Worm (Caenorhabditis elegans): ENCODE measurements around the gene C55B6.1.
A peak's percentile ranks its signal among the peaks of the same experiment; 100 is the strongest.

C55B6.1 gene

ce11 chrX:7217704-7218479, 17.7 kb downstream of the C55B6.1 start, which contains the start of gene syd-9:
TSS of gene syd-9 (plus strand) at chrX:7218097.
- TF ChIP-seq aly-1 (tag; optimal IDR thresholded peaks at IDR 0.05) (no peak), hmg-4 (GFP tag; optimal IDR thresholded peaks at IDR 0.05) (peak; percentile 27), ceh-36 (tag; optimal IDR thresholded peaks at IDR 0.05) (no peak), tbx-11 (GFP tag; IDR thresholded peaks at IDR 0.05) (peak; percentile 21; the same call in 1 of the 2 replicates), flt-1 (GFP tag; IDR thresholded peaks at IDR 0.05) (no peak), ama-1 (optimal IDR thresholded peaks at IDR 0.05) (no peak), pes-1 (GFP tag; IDR thresholded peaks at IDR 0.05) (no peak), hmbx-1 (tag; optimal IDR thresholded peaks at IDR 0.05) (no peak), ceh-13 (GFP tag; optimal IDR thresholded peaks at IDR 0.05) (no peak), tra-4 (tag; optimal IDR thresholded peaks at IDR 0.05) (no peak), F13C5.2 (tag; optimal IDR thresholded peaks at IDR 0.05) (no peak), B0310.2 (tag; optimal IDR thresholded peaks at IDR 0.05) (no peak)

DNA sequence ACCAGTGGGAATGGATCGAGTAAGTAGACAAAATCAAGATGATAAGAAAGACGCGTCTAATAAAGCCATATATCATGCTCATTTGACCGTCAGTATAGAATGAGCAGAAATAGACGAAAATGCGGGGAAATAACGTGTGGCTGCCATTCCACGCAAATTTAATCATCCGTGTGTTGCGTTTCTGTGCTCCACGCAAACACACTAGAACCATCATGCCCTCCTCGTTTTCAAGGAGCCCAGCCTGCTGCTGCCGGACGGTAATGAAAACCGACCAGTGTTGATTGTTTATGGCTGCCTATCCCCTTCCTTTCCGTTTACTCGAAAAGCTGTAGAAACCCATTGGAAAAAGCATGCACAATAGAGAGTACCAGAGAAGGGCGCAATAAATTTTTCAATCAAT, 20.0 kb downstream of the C55B6.1 start:
- TF ChIP-seq ets-7 (tag; optimal IDR thresholded peaks at IDR 0.05) (no peak), hmbx-1 (tag; optimal IDR thresholded peaks at IDR 0.05) (no peak), tra-4 (tag; optimal IDR thresholded peaks at IDR 0.05) (no peak), aly-1 (tag; optimal IDR thresholded peaks at IDR 0.05) (no peak), scrt-1 (GFP tag; IDR thresholded peaks at IDR 0.05) (no peak), hmg-4 (GFP tag; optimal IDR thresholded peaks at IDR 0.05) (no peak), B0310.2 (tag; optimal IDR thresholded peaks at IDR 0.05) (no peak), flt-1 (GFP tag; IDR thresholded peaks at IDR 0.05) (no peak), pes-1 (GFP tag; IDR thresholded peaks at IDR 0.05) (no peak), ceh-13 (GFP tag; optimal IDR thresholded peaks at IDR 0.05) (no peak), F13C5.2 (tag; optimal IDR thresholded peaks at IDR 0.05) (no peak), tbx-11 (GFP tag; IDR thresholded peaks at IDR 0.05) (no peak), ama-1 (optimal IDR thresholded peaks at IDR 0.05) (no peak), tbx-37 (GFP tag; conservative IDR thresholded peaks at IDR 0.05) (no peak), sea-1 (GFP tag; conservative IDR thresholded peaks at IDR 0.05) (no peak), ceh-36 (tag; optimal IDR thresholded peaks at IDR 0.05) (no peak), hnd-1 (tag; optimal IDR thresholded peaks at IDR 0.05) (no peak)

ce11 chrX:7222383-7222782, 22.2 kb downstream of the C55B6.1 start:
- no peak for TF ChIP-seq tra-4 (tag; optimal IDR thresholded peaks at IDR 0.05)
- 0 out of 2 replicates have a peak, but pooled peaks have one; percentile 20 for TF ChIP-seq sea-1 (GFP tag; conservative IDR thresholded peaks at IDR 0.05)
- peak; percentile 34 for TF ChIP-seq ceh-36 (tag; optimal IDR thresholded peaks at IDR 0.05)

ce11 chrX:7224510-7224909, 24.3 kb downstream of the C55B6.1 start:
- no peak for TF ChIP-seq tbx-11 (GFP tag; IDR thresholded peaks at IDR 0.05)
- TF ChIP-seq pes-1 (GFP tag; IDR thresholded peaks at IDR 0.05), result peak; percentile 29; the same call in 1 of the 2 replicates
- no peak for TF ChIP-seq ama-1 (optimal IDR thresholded peaks at IDR 0.05)

ce11 chrX:7225028-7225427, 24.9 kb downstream of the C55B6.1 start:
- TF ChIP-seq pes-1 (GFP tag; IDR thresholded peaks at IDR 0.05) (no peak), tbx-11 (GFP tag; IDR thresholded peaks at IDR 0.05) (no peak), hmbx-1 (tag; optimal IDR thresholded peaks at IDR 0.05) (no peak), ets-7 (tag; optimal IDR thresholded peaks at IDR 0.05) (no peak), ceh-36 (tag; optimal IDR thresholded peaks at IDR 0.05) (no peak), F13C5.2 (tag; optimal IDR thresholded peaks at IDR 0.05) (no peak), ceh-13 (GFP tag; optimal IDR thresholded peaks at IDR 0.05) (no peak), flt-1 (GFP tag; IDR thresholded peaks at IDR 0.05) (no peak), B0310.2 (tag; optimal IDR thresholded peaks at IDR 0.05) (no peak), tbx-37 (GFP tag; conservative IDR thresholded peaks at IDR 0.05) (no peak), scrt-1 (GFP tag; IDR thresholded peaks at IDR 0.05) (no peak)

DNA sequence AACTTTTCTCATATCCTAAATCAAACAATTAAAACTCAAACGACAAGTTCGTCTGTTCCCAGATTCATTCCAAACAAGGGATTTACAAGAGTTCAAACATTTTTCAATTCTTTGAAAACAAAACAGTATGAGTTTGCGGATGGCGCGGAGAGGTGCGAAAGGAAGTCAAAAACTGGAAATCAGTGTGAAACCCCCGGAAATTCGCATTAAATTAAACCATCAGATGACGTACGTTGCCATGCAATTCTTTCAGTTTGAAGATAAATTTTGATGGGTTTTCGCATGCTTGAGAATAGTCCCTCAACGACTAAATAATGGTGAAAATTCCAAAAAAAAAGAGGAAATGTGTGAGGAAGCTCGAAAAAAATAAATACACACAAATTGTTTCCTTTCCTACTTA, 29.2 kb downstream of the C55B6.1 start:
- TF ChIP-seq sea-1 (GFP tag; conservative IDR thresholded peaks at IDR 0.05) (no peak), ceh-13 (GFP tag; optimal IDR thresholded peaks at IDR 0.05) (no peak), scrt-1 (GFP tag; IDR thresholded peaks at IDR 0.05) (no peak), ets-7 (tag; optimal IDR thresholded peaks at IDR 0.05) (no peak), flt-1 (GFP tag; IDR thresholded peaks at IDR 0.05) (no peak), tbx-11 (GFP tag; IDR thresholded peaks at IDR 0.05) (no peak), aly-1 (tag; optimal IDR thresholded peaks at IDR 0.05) (no peak), ceh-36 (tag; optimal IDR thresholded peaks at IDR 0.05) (no peak), B0310.2 (tag; optimal IDR thresholded peaks at IDR 0.05) (no peak), tbx-37 (GFP tag; conservative IDR thresholded peaks at IDR 0.05) (no peak), ama-1 (optimal IDR thresholded peaks at IDR 0.05) (no peak)

ce11 chrX:7230321-7230720, 30.2 kb downstream of the C55B6.1 start:
- no peak for TF ChIP-seq hnd-1 (tag; optimal IDR thresholded peaks at IDR 0.05)
- TF ChIP-seq sea-1 (GFP tag; conservative IDR thresholded peaks at IDR 0.05), result no peak
- no peak for TF ChIP-seq ets-7 (tag; optimal IDR thresholded peaks at IDR 0.05)
- no peak for TF ChIP-seq tbx-11 (GFP tag; IDR thresholded peaks at IDR 0.05)
- no peak for TF ChIP-seq tbx-37 (GFP tag; conservative IDR thresholded peaks at IDR 0.05)
- no peak for TF ChIP-seq flt-1 (GFP tag; IDR thresholded peaks at IDR 0.05)
- TF ChIP-seq ceh-13 (GFP tag; optimal IDR thresholded peaks at IDR 0.05), result no peak
- no peak for TF ChIP-seq scrt-1 (GFP tag; IDR thresholded peaks at IDR 0.05)
- no peak for TF ChIP-seq F13C5.2 (tag; optimal IDR thresholded peaks at IDR 0.05)
- no peak for TF ChIP-seq hmg-4 (GFP tag; optimal IDR thresholded peaks at IDR 0.05)
- no peak for TF ChIP-seq ama-1 (optimal IDR thresholded peaks at IDR 0.05)
- no peak for TF ChIP-seq tra-4 (tag; optimal IDR thresholded peaks at IDR 0.05)
- TF ChIP-seq aly-1 (tag; optimal IDR thresholded peaks at IDR 0.05), result no peak

DNA sequence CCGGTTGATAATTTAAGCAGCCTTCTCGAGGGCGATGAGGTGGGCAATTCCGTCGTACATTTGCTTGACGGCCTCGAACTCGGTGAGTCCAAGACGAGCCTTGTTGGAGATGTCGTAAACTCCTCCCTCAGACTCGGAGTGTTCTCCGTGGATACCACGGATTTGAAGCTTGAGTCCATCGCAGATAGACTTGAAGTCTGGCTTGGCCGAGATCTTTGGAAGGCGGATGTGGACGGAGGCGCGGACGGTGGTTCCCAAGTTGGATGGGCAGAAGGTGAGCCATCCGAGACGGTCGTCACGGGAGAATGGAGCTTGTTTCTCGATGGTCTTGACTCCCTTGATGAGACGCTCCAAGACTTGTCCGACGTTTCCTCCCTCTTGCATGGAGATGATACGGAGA, 30.7 kb downstream of the C55B6.1 start:
- no peak for TF ChIP-seq ets-7 (tag; optimal IDR thresholded peaks at IDR 0.05)
- TF ChIP-seq pes-1 (GFP tag; IDR thresholded peaks at IDR 0.05), result no peak
- no peak for TF ChIP-seq tbx-11 (GFP tag; IDR thresholded peaks at IDR 0.05)
- TF ChIP-seq ceh-13 (GFP tag; optimal IDR thresholded peaks at IDR 0.05), result no peak
- TF ChIP-seq sea-1 (GFP tag; conservative IDR thresholded peaks at IDR 0.05), result no peak
- no peak for TF ChIP-seq ceh-36 (tag; optimal IDR thresholded peaks at IDR 0.05)
- TF ChIP-seq flt-1 (GFP tag; IDR thresholded peaks at IDR 0.05), result no peak
- TF ChIP-seq hmbx-1 (tag; optimal IDR thresholded peaks at IDR 0.05), result no peak
- TF ChIP-seq tbx-37 (GFP tag; conservative IDR thresholded peaks at IDR 0.05), result no peak
- TF ChIP-seq scrt-1 (GFP tag; IDR thresholded peaks at IDR 0.05), result no peak
- TF ChIP-seq tra-4 (tag; optimal IDR thresholded peaks at IDR 0.05), result no peak
